Fruit fly (Drosophila melanogaster): ENCODE data around the gene CG2059.

Gene CG2059

dm6 chrX:7293874-7294559 is 7.9 kb downstream of the CG2059 start:
- peak; percentile 36 for TF ChIP-seq woc (GFP tag; optimal IDR thresholded peaks at IDR 0.05)
- peak; percentile 60 for TF ChIP-seq Hnf4 (GFP tag; optimal IDR thresholded peaks at IDR 0.05)
- TF ChIP-seq tai (GFP tag; optimal IDR thresholded peaks at IDR 0.05), result peak; percentile 50
- TF ChIP-seq Mio (GFP tag; optimal IDR thresholded peaks at IDR 0.05), result no peak
- peak; percentile 48 for TF ChIP-seq Jra (GFP tag; optimal IDR thresholded peaks at IDR 0.05)
- TF ChIP-seq jim (GFP tag; optimal IDR thresholded peaks at IDR 0.05), result no peak
- peak; percentile 78 for TF ChIP-seq fru (GFP tag; optimal IDR thresholded peaks at IDR 0.05)
- TF ChIP-seq br (GFP tag; optimal IDR thresholded peaks at IDR 0.05), result peak; percentile 75
- TF ChIP-seq Dfd (GFP tag; optimal IDR thresholded peaks at IDR 0.05), result peak; percentile 72
- peak; percentile 90 for TF ChIP-seq rgr (GFP tag; optimal IDR thresholded peaks at IDR 0.05)
- peak; percentile 14 for TF ChIP-seq sv (GFP tag; optimal IDR thresholded peaks at IDR 0.05)
- TF ChIP-seq dmrt93B (GFP tag; optimal IDR thresholded peaks at IDR 0.05), result peak; percentile 90
- peak; percentile 81 for TF ChIP-seq psq (GFP tag; optimal IDR thresholded peaks at IDR 0.05)
- TF ChIP-seq OdsH (GFP tag; optimal IDR thresholded peaks at IDR 0.05), result peak; percentile 87
- peak; percentile 91 for TF ChIP-seq h (GFP tag; optimal IDR thresholded peaks at IDR 0.05)
- no peak for TF ChIP-seq N (GFP tag; optimal IDR thresholded peaks at IDR 0.05)
- no peak for TF ChIP-seq brk (GFP tag; optimal IDR thresholded peaks at IDR 0.05)
- TF ChIP-seq Hr78 (GFP tag; optimal IDR thresholded peaks at IDR 0.05), result no peak
- TF ChIP-seq dsf (GFP tag; optimal IDR thresholded peaks at IDR 0.05; ENCODE audit: borderline replicate concordance), result peak; percentile 46
- TF ChIP-seq foxo (GFP tag; optimal IDR thresholded peaks at IDR 0.05), result peak in 1 of 2 experiments; percentile 74
- TF ChIP-seq lola (GFP tag; optimal IDR thresholded peaks at IDR 0.05), result no peak
- peak; percentile 96 for TF ChIP-seq HLH106 (tag; optimal IDR thresholded peaks at IDR 0.05)
- peak; percentile 64 for TF ChIP-seq ey (GFP tag; optimal IDR thresholded peaks at IDR 0.05)
- peak; percentile 97 for TF ChIP-seq Sp1 (GFP tag; optimal IDR thresholded peaks at IDR 0.05)
- no peak for TF ChIP-seq Vsx2 (GFP tag; optimal IDR thresholded peaks at IDR 0.05; ENCODE audit: partially characterized antibody)
- TF ChIP-seq Rel (GFP tag; optimal IDR thresholded peaks at IDR 0.05), result peak; percentile 67
- peak; percentile 85 for TF ChIP-seq Rel (tag; optimal IDR thresholded peaks at IDR 0.05)
- TF ChIP-seq Myc (optimal IDR thresholded peaks at IDR 0.05), result no peak
- peak; percentile 95 for TF ChIP-seq CG9705 (GFP tag; optimal IDR thresholded peaks at IDR 0.05)
- peak; percentile 56 for TF ChIP-seq CG32264 (GFP tag; optimal IDR thresholded peaks at IDR 0.05)
- peak; percentile 81 for TF ChIP-seq sage (GFP tag; optimal IDR thresholded peaks at IDR 0.05)

DNA sequence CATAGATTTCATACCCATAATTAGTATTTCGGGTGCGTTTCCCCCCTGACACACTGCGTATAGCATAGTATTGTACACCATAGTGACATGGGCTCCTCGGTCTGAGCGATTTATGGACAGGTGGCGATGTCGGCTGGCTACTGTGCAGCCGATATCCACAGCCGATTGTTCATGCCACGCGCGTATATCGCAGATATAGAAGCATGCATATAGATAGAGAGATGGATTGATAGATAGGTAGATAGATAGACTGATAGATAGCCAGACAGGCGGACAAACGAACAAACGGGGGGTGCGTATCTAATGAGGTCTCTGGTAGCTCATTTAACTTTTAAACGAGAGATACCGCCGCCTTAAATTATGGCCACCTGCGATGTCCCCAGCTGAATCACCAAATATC is 9.8 kb downstream of the CG2059 start:
- TF ChIP-seq tai (GFP tag; optimal IDR thresholded peaks at IDR 0.05) (no peak), woc (GFP tag; optimal IDR thresholded peaks at IDR 0.05) (no peak)

dm6 chrX:7296721-7297227 is 10.6 kb downstream of the CG2059 start:
- no peak for TF ChIP-seq tai (GFP tag; optimal IDR thresholded peaks at IDR 0.05)
- no peak for TF ChIP-seq Myc (optimal IDR thresholded peaks at IDR 0.05)
- TF ChIP-seq CG9705 (GFP tag; optimal IDR thresholded peaks at IDR 0.05), result no peak
- no peak for TF ChIP-seq h (GFP tag; optimal IDR thresholded peaks at IDR 0.05)
- no peak for TF ChIP-seq woc (GFP tag; optimal IDR thresholded peaks at IDR 0.05)
- no peak for TF ChIP-seq CrebA (GFP tag; optimal IDR thresholded peaks at IDR 0.05; ENCODE audit: borderline replicate concordance)
- TF ChIP-seq rgr (GFP tag; optimal IDR thresholded peaks at IDR 0.05), result no peak
- TF ChIP-seq dsf (GFP tag; optimal IDR thresholded peaks at IDR 0.05; ENCODE audit: borderline replicate concordance), result no peak
- no peak for TF ChIP-seq dmrt93B (GFP tag; optimal IDR thresholded peaks at IDR 0.05)
- no peak for TF ChIP-seq dl (GFP tag; optimal IDR thresholded peaks at IDR 0.05; ENCODE audit: insufficient read depth in 1 of 2, partially characterized antibody in 2 of 2)
- no peak for TF ChIP-seq ey (GFP tag; optimal IDR thresholded peaks at IDR 0.05)
- TF ChIP-seq sage (GFP tag; optimal IDR thresholded peaks at IDR 0.05), result no peak
- TF ChIP-seq Abd-B (GFP tag; optimal IDR thresholded peaks at IDR 0.05), result no peak
- no peak for TF ChIP-seq Hnf4 (GFP tag; optimal IDR thresholded peaks at IDR 0.05)
- no peak for TF ChIP-seq psq (GFP tag; optimal IDR thresholded peaks at IDR 0.05)
- no peak for TF ChIP-seq GATAd (GFP tag; optimal IDR thresholded peaks at IDR 0.05)
